Fruit fly (Drosophila melanogaster): ENCODE results near the gene Charon.

DNA sequence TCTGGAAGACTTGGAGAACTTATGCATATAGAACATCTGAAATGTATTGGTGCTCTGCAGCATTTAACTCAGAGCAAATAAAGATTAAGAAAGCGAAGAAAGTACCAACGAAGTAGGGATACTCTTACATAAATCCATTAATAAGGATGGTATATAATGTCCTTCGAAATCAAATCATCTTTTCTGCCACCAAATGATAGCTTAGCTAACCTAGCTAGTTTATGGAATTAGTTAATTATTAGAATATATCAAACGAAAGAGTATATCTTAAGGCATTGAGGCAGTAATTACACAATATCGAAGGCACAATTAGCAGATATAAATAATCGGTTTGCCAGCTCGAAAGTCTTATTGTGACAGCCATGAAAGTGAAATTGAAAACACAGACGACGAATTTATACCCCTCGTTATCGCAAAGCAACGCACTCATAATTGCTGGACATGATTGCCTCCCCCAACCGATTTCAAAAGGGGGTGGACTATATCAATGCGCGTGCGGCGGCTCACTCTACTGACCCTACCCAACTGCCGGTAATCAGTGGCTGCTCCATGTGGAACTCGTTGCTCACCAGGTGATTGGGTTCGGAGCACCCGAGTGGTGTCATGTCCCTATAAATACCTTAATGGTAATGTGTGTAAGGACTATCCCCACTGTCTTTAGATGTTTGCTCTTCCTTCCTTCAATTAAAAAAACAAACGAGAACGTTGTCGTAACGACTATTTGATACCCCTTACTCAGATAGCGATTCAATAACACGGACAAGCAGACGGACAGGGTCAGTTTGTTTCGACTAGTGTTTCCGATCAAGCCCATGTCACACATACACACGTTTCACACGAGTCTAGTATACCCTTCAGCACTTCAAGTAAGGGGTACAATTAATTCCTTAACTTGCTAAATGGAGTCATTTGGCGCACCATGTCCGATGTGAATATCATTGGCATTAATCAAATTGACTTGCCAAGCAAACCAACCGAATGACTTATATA lies 27.9 kb downstream of the Charon start:
- TF ChIP-seq CG8478 (optimal IDR thresholded peaks at IDR 0.05) = no peak
- TF ChIP-seq psq (optimal IDR thresholded peaks at IDR 0.05) = no peak
